Fruit fly (Drosophila melanogaster) whole organism, prepupa: ENCODE data around the gene spz3.

Experiments
- Blimp-1 ChIP-seq: fragments of 200-800 bp; sonication (Bioruptor generic); optimal IDR thresholded peaks from 3 replicates; lab custom pipeline; 2017; ENCODE audit warnings: missing biosample characterization, missing genetic modification characterization, mild to moderate bottlenecking, moderate library complexity, missing genetic modification reagents
- CG10631 ChIP-seq: fragments of 200-800 bp; sonication (Bioruptor generic); optimal IDR thresholded peaks from 2 replicates; lab custom pipeline; 2016; ENCODE audit warnings: missing biosample characterization, missing genetic modification characterization
- CG11762 ChIP-seq: fragments of 200-800 bp; sonication (Bioruptor generic); optimal IDR thresholded peaks from 3 replicates; lab custom pipeline; 2016; ENCODE audit warnings: missing biosample characterization, missing genetic modification characterization; ENCODE audit not compliant: insufficient read depth
- CG15336 ChIP-seq: fragments of 200-800 bp; sonication (Bioruptor generic); IDR thresholded peaks from 2 replicates; pipeline ENCODE4 v1.3.6; 2022; ENCODE audit warnings: missing biosample characterization, missing genetic modification characterization
- CG1621 ChIP-seq: fragments of 200-800 bp; sonication (Bioruptor generic); optimal IDR thresholded peaks from 3 replicates; lab custom pipeline; 2018; ENCODE audit warnings: missing biosample characterization, mild to moderate bottlenecking, missing genetic modification characterization
- CG16779 ChIP-seq: fragments of 200-800 bp; sonication (Bioruptor generic); optimal IDR thresholded peaks from 3 replicates; lab custom pipeline; 2017; ENCODE audit warnings: missing biosample characterization, mild to moderate bottlenecking, missing genetic modification characterization
- CG3032 ChIP-seq: fragments of 200-800 bp; optimal IDR thresholded peaks from 2 replicates; lab custom pipeline; 2019; ENCODE audit warnings: missing biosample characterization, mild to moderate bottlenecking, missing genetic modification characterization, moderate library complexity
- CG31627 ChIP-seq: fragments of 200-800 bp; sonication (Bioruptor generic); optimal IDR thresholded peaks from 3 replicates; lab custom pipeline; 2016; ENCODE audit warnings: missing biosample characterization, missing genetic modification characterization
- CG4318 ChIP-seq: fragments of 200-800 bp; sonication (Bioruptor generic); optimal IDR thresholded peaks from 3 replicates; lab custom pipeline; 2017; ENCODE audit warnings: missing biosample characterization, mild to moderate bottlenecking, missing genetic modification characterization
- CG6792 ChIP-seq: fragments of 200-800 bp; sonication (Bioruptor generic); optimal IDR thresholded peaks from 3 replicates; lab custom pipeline; 2016; ENCODE audit warnings: missing biosample characterization, missing genetic modification characterization
- CG6808 ChIP-seq: fragments of 200-800 bp; sonication (Bioruptor generic); optimal IDR thresholded peaks from 3 replicates; lab custom pipeline; 2017; ENCODE audit warnings: missing biosample characterization, missing genetic modification characterization, mild to moderate bottlenecking, moderate library complexity, missing genetic modification reagents
- CG6854 ChIP-seq: fragments of 200-800 bp; sonication (Bioruptor generic); optimal IDR thresholded peaks from 2 replicates; lab custom pipeline; 2017; ENCODE audit warnings: missing biosample characterization, mild to moderate bottlenecking, missing genetic modification characterization
- CG7368 ChIP-seq: fragments of 200-800 bp; sonication (Bioruptor generic); optimal IDR thresholded peaks from 3 replicates; lab custom pipeline; 2016; ENCODE audit warnings: missing biosample characterization, missing genetic modification characterization
- CG8119 ChIP-seq: fragments of 200-800 bp; sonication (Bioruptor generic); IDR thresholded peaks from 3 replicates; pipeline ENCODE4 v1.3.6; 2022; ENCODE audit warnings: missing biosample characterization, missing genetic modification characterization
- CG8632 ChIP-seq: fragments of 200-800 bp; sonication (Bioruptor generic); optimal IDR thresholded peaks from 3 replicates; lab custom pipeline; 2016; ENCODE audit warnings: missing biosample characterization, missing genetic modification characterization
- Eip78C ChIP-seq: fragments of 200-800 bp; sonication (Bioruptor generic); peaks from one replicate; lab custom pipeline; 2016; ENCODE audit warnings: missing biosample characterization, missing genetic modification characterization
- Ets21C ChIP-seq: fragments of 200-800 bp; sonication (Bioruptor generic); optimal IDR thresholded peaks from 3 replicates; lab custom pipeline; 2016; ENCODE audit warnings: missing biosample characterization, missing genetic modification characterization
- Ets96B ChIP-seq: fragments of 200-800 bp; optimal IDR thresholded peaks from 2 replicates; lab custom pipeline; 2019; ENCODE audit warnings: missing biosample characterization, mild to moderate bottlenecking, missing genetic modification characterization, moderate library complexity
- Gug ChIP-seq: fragments of 200-800 bp; sonication (Bioruptor generic); IDR thresholded peaks from 2 replicates; pipeline ENCODE4 v1.3.6; 2022; ENCODE audit warnings: missing biosample characterization, missing genetic modification characterization
- Hr39 ChIP-seq: fragments of 200-800 bp; sonication (Bioruptor generic); optimal IDR thresholded peaks from 2 replicates; lab custom pipeline; 2016; ENCODE audit warnings: missing biosample characterization, missing genetic modification characterization
- Lpt ChIP-seq: fragments of 200-800 bp; sonication (Bioruptor generic); optimal IDR thresholded peaks from 3 replicates; lab custom pipeline; 2016; ENCODE audit warnings: missing biosample characterization, missing genetic modification characterization
- Smox ChIP-seq: fragments of 200-800 bp; sonication (Bioruptor generic); optimal IDR thresholded peaks from 3 replicates; lab custom pipeline; 2016; ENCODE audit warnings: missing biosample characterization, missing genetic modification characterization
- Sox14 ChIP-seq: fragments of 200-800 bp; sonication (Bioruptor generic); optimal IDR thresholded peaks from 3 replicates; lab custom pipeline; 2016; ENCODE audit warnings: missing biosample characterization, missing genetic modification characterization
- cyc ChIP-seq: fragments of 200-800 bp; sonication (Bioruptor generic); optimal IDR thresholded peaks from 3 replicates; lab custom pipeline; 2016; ENCODE audit warnings: missing biosample characterization, missing genetic modification characterization
- dsx ChIP-seq: fragments of 200-800 bp; optimal IDR thresholded peaks from 3 replicates; lab custom pipeline; 2019; ENCODE audit warnings: missing biosample characterization, mild to moderate bottlenecking, missing genetic modification characterization, moderate library complexity; ENCODE audit not compliant: poor library complexity, severe bottlenecking
- eg ChIP-seq: fragments of 200-800 bp; sonication (Bioruptor generic); IDR thresholded peaks from 3 replicates; pipeline ENCODE4 v1.3.6; 2022; ENCODE audit warnings: missing biosample characterization, missing genetic modification characterization
- fkh ChIP-seq: fragments of 200-800 bp; sonication (Bioruptor generic); optimal IDR thresholded peaks from 3 replicates; lab custom pipeline; 2017; ENCODE audit warnings: missing biosample characterization, mild to moderate bottlenecking, missing genetic modification characterization, moderate library complexity
- lz ChIP-seq: fragments of 200-800 bp; sonication (Bioruptor generic); optimal IDR thresholded peaks from 3 replicates; lab custom pipeline; 2016; ENCODE audit warnings: missing biosample characterization, missing genetic modification characterization
- net ChIP-seq: fragments of 200-800 bp; sonication (Bioruptor generic); optimal IDR thresholded peaks from 3 replicates; lab custom pipeline; 2016; ENCODE audit warnings: missing biosample characterization, missing genetic modification characterization
- salr ChIP-seq, 2 experiments: fragments of 200-800 bp; sonication (Bioruptor generic); optimal IDR thresholded peaks; 3 replicates each; lab custom pipeline; 2016 to 2018; ENCODE audit warnings: missing biosample characterization in 2 of 2, missing genetic modification characterization in 2 of 2, mild to moderate bottlenecking in 1 of 2
- spab ChIP-seq: fragments of 200-800 bp; sonication (Bioruptor generic); optimal IDR thresholded peaks from 2 replicates; lab custom pipeline; 2017; ENCODE audit warnings: missing biosample characterization, mild to moderate bottlenecking, missing genetic modification characterization, missing genetic modification reagents
- svp ChIP-seq: fragments of 200-800 bp; sonication (Bioruptor generic); peaks from one replicate; lab custom pipeline; 2016; ENCODE audit warnings: missing biosample characterization, missing genetic modification characterization
- topi ChIP-seq: fragments of 200-800 bp; sonication (Bioruptor generic); optimal IDR thresholded peaks from 3 replicates; lab custom pipeline; 2016; ENCODE audit warnings: missing biosample characterization, missing genetic modification characterization
- vri ChIP-seq: fragments of 200-800 bp; sonication (Bioruptor generic); optimal IDR thresholded peaks from 3 replicates; lab custom pipeline; 2016; ENCODE audit warnings: missing biosample characterization, mild to moderate bottlenecking, missing genetic modification characterization

The spz3 gene

DNA sequence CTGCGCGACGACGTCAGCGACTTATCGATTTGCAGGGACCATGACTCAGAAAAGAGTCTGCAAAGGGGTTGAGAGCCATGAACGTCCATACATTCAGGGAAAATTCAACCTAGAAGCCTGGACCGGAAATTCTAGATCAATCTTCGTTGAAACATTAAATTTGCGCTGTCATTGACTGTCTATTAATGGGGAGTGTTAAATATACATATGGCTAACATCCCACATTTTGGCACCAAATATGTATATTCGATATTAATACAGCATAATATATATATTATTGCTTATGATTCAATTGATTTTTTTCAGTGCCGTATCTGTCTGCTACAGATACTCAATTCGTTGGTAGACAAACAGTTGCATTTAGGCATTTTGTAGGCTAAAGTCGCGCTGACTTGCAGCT is 10.7 kb downstream of the spz3 start (continued):
- TF ChIP-seq CG8632 (GFP tag; lab: Kevin White, UChicago) (no peak), CG11762 (GFP tag; lab: Kevin White, UChicago) (no peak), Blimp-1 (GFP tag; lab: Kevin White, UChicago) (no peak), Eip78C (GFP tag; lab: Kevin White, UChicago) (peak; percentile 78), CG8119 (GFP tag; lab: Robert Waterston, UW) (peak; percentile 37; the same call in 1 of the 3 replicates), Gug (no peak), salr (GFP tag; optimal IDR thresholded peaks at IDR 0.05; lab: Kevin White, UChicago) (peak in 1 of 2 experiments; percentile 20), topi (GFP tag; lab: Kevin White, UChicago) (no peak), CG1621 (tag; lab: Kevin White, UChicago) (peak; percentile 13), Smox (GFP tag; lab: Kevin White, UChicago) (no peak), Ets96B (tag; lab: Kevin White, UChicago) (peak; percentile 40), spab (GFP tag; lab: Kevin White, UChicago) (peak; percentile 33), CG6854 (GFP tag; lab: Kevin White, UChicago) (no peak), CG10631 (GFP tag; lab: Kevin White, UChicago) (no peak), net (GFP tag; lab: Kevin White, UChicago) (no peak), Lpt (GFP tag; lab: Kevin White, UChicago) (no peak), CG7368 (GFP tag; lab: Kevin White, UChicago) (no peak), svp (GFP tag; lab: Kevin White, UChicago) (no peak), Ets21C (GFP tag; lab: Kevin White, UChicago) (no peak), CG4318 (GFP tag; lab: Kevin White, UChicago) (no peak), dsx (GFP tag; lab: Kevin White, UChicago) (peak; percentile 43), vri (GFP tag; lab: Kevin White, UChicago) (no peak), CG15336 (GFP tag; lab: Robert Waterston, UW) (0 out of 2 replicates have a peak, but pooled peaks have one; percentile 13), CG31627 (GFP tag; lab: Kevin White, UChicago) (no peak)

DNA sequence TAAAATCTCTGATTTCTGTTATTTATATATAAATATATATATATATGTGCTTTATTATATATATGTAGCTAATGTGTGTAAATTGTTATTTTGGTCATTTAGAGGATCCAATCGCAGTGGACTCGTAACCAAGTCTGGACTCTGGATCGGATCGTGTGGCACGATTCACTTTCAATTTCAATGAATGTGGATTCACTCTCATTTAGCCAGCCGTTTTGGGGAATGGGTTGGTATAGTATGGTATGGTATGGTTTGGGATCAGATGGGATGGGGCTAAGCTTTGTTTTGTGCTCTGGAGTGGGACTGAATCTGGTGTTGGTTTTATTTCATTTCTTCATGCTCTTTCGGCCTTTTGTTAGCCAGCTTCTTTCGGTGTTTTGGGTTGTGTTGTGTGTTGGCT is 17.6 kb downstream of the spz3 start:
- TF ChIP-seq Blimp-1 (GFP tag; lab: Kevin White, UChicago) (peak; percentile 88), CG6792 (GFP tag; lab: Kevin White, UChicago) (no peak)

DNA sequence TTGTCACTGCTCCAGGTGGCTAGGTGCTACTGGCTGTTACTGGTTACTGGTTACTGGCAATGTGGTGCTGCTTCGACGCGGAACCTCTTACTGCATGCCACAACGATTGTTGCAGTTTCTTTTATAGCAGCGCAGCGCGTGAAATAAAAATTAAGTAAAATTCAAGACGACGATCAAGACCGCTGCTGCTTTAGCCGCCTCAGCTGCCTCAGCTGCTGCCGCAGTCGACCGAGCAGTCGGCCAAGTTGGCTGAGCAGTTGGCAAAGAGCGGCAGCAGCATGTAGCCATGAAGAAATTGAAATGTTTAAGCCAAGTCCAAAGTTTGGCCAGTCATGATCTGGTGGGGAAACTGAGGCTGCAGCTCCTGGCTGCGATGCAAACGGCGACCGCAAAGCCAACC is 18.6 kb downstream of the spz3 start, which contains the start of gene TwdlE:
Gene TwdlE (minus strand): TSS at position 101 of the 400 bp plus-strand sequence.
- TF ChIP-seq CG16779 (tag; lab: Kevin White, UChicago) = no peak
- TF ChIP-seq Eip78C (GFP tag; lab: Kevin White, UChicago) = peak; percentile 66

DNA sequence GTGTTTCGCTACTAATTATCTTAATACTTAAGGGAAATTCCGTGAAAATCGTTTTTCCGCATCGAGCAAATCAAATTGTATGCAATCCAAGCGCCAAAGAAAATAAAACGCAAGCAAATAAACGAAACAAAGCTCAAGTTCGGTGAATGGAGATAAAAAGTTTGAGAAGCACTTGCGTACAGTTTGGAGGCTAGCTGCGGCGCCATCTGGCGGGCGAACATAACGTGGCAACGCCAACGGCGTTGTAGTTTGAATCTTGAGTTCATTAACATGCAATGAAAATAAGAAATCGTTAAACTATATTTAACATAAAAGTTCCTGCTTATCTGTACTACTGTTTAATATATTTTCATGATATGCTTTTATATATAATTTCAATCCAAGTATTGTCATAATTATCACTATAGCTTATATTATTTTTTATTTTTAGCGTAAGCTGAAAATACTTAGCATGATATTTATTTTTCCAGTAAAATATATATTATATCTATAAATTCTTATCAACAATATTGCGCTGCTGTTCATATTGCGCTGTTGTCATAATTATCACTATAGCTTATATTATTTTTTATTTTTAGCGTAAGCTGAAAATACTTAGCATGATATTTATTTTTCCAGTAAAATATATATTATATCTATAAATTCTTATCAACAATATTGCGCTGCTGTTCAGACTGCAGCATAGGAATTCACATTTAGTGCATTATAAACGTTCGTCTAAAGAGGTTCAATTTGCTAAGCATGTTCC is 22.8 kb downstream of the spz3 start, which contains the start of gene lectin-28C:
Gene lectin-28C (plus strand): TSS at position 698 of the 748 bp plus-strand sequence.
- TF ChIP-seq Sox14 (GFP tag; lab: Kevin White, UChicago) = peak; percentile 46
- peak; percentile 12 for TF ChIP-seq CG3032 (tag; lab: Kevin White, UChicago)
- peak; percentile 31 for TF ChIP-seq Hr39 (GFP tag; lab: Kevin White, UChicago)
- TF ChIP-seq fkh = peak; percentile 9
- peak; percentile 7 for TF ChIP-seq CG31627 (GFP tag; lab: Kevin White, UChicago)
- 0 out of 3 replicates have a peak, but pooled peaks have one; percentile 9 for TF ChIP-seq eg (GFP tag; lab: Robert Waterston, UW)
- TF ChIP-seq Eip78C (GFP tag; lab: Kevin White, UChicago) = peak; percentile 41
- peak; percentile 3 for TF ChIP-seq CG6808 (GFP tag; lab: Kevin White, UChicago)
- TF ChIP-seq lz (GFP tag; lab: Kevin White, UChicago) = peak; percentile 14
- TF ChIP-seq svp (GFP tag; lab: Kevin White, UChicago) = peak; percentile 55
- TF ChIP-seq cyc (GFP tag; lab: Kevin White, UChicago) = peak; percentile 14
